Worm (Caenorhabditis elegans): ENCODE results near the gene C09G4.4.

DNA sequence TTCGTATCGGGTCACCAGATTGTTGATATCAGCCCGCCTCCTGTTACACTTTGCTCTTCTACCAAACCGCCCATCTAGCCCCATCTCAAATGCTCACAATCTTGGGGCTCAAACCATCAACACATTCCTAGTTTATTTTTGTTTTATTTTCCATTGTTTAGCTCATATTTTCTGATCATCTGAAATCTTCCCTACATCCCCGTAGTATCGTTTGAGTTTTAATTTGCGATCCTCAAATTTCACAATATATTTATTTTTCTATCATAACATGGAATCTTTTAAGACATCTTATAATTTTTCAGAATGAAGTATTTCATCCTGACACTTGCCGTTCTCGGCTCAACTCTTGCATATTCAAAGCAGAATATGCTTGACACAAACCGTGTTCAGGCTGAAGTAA lies 35.9 kb upstream of the C09G4.4 start, which contains the start of gene spp-10:
- TF ChIP-seq skn-1 (tag; optimal IDR thresholded peaks at IDR 0.05) (no peak), fkh-10 (GFP tag; optimal IDR thresholded peaks at IDR 0.05) (no peak), nhr-12 (tag; optimal IDR thresholded peaks at IDR 0.05) (no peak), ztf-11 (tag; optimal IDR thresholded peaks at IDR 0.05) (no peak), lsy-2 (tag; optimal IDR thresholded peaks at IDR 0.05) (no peak), ama-1 (optimal IDR thresholded peaks at IDR 0.05) (no peak)
